Fruit fly (Drosophila melanogaster) whole organism, wandering third instar larva: ENCODE data around the gene Actn.

Experiments
- Abd-B ChIP-seq: fragments of >200 bp; optimal IDR thresholded peaks from 2 replicates; lab custom pipeline; 2017; ENCODE audit warnings: missing biosample characterization, missing genetic modification characterization
- CG32264 ChIP-seq: fragments of 200-800 bp; sonication (Bioruptor generic); optimal IDR thresholded peaks from 2 replicates; lab custom pipeline; 2016; ENCODE audit warnings: missing biosample characterization, missing genetic modification characterization
- CG9705 ChIP-seq: fragments of 200-800 bp; sonication (Bioruptor generic); optimal IDR thresholded peaks from 2 replicates; lab custom pipeline; 2018; ENCODE audit warnings: missing biosample characterization, mild to moderate bottlenecking, missing genetic modification characterization
- CrebA ChIP-seq: fragments of 200-800 bp; sonication (Bioruptor generic); optimal IDR thresholded peaks from 2 replicates; lab custom pipeline; 2016; ENCODE audit warnings: missing biosample characterization, mild to moderate bottlenecking, missing genetic modification characterization, borderline replicate concordance
- Dfd ChIP-seq: fragments of >200 bp; optimal IDR thresholded peaks from 2 replicates; lab custom pipeline; 2017; ENCODE audit warnings: missing biosample characterization, missing genetic modification characterization
- Dif ChIP-seq: fragments of 200-275, 200-300 bp; sonication (Bioruptor generic); optimal IDR thresholded peaks from 2 replicates; lab custom pipeline; 2018; ENCODE audit warnings: missing biosample characterization, missing genetic modification characterization; ENCODE audit not compliant: partially characterized antibody
- GATAd ChIP-seq: sonication (Bioruptor generic); optimal IDR thresholded peaks from 2 replicates; lab custom pipeline; 2016; ENCODE audit warnings: missing biosample characterization, missing genetic modification characterization
- HLH106 ChIP-seq: fragments of 200-800 bp; optimal IDR thresholded peaks from 3 replicates; lab custom pipeline; 2019; ENCODE audit warnings: missing biosample characterization, mild to moderate bottlenecking, missing genetic modification characterization, moderate library complexity
- Hnf4 ChIP-seq: fragments of 200-800 bp; sonication (Bioruptor generic); optimal IDR thresholded peaks from 2 replicates; lab custom pipeline; 2016; ENCODE audit warnings: missing biosample characterization, mild to moderate bottlenecking, missing genetic modification characterization
- Hr78 ChIP-seq: fragments of >200 bp; optimal IDR thresholded peaks from 2 replicates; lab custom pipeline; 2017; ENCODE audit warnings: missing biosample characterization, missing genetic modification characterization
- Hr83 ChIP-seq: fragments of 200-300 bp; sonication (Bioruptor generic); optimal IDR thresholded peaks from 2 replicates; lab custom pipeline; 2016; ENCODE audit warnings: missing biosample characterization, mild to moderate bottlenecking, missing genetic modification characterization, moderate library complexity; ENCODE audit not compliant: poor library complexity, severe bottlenecking
- Jra ChIP-seq: sonication (Bioruptor generic); optimal IDR thresholded peaks from 2 replicates; lab custom pipeline; 2016; ENCODE audit warnings: missing biosample characterization, missing genetic modification characterization
- Mio ChIP-seq: sonication (Bioruptor generic); optimal IDR thresholded peaks from 2 replicates; lab custom pipeline; 2016; ENCODE audit warnings: missing biosample characterization, missing genetic modification characterization
- Myc ChIP-seq: fragments of >200 bp; optimal IDR thresholded peaks from 2 replicates; lab custom pipeline; 2017
- N ChIP-seq: fragments of >200 bp; optimal IDR thresholded peaks from 2 replicates; lab custom pipeline; 2018; ENCODE audit warnings: missing biosample characterization, missing external identifiers, missing genetic modification characterization
- OdsH ChIP-seq: fragments of 200-800 bp; sonication (Bioruptor generic); optimal IDR thresholded peaks from 2 replicates; lab custom pipeline; 2016; ENCODE audit warnings: missing biosample characterization, mild to moderate bottlenecking, missing genetic modification characterization
- Rel ChIP-seq, 2 experiments: fragments of 200-800 bp; sonication (Bioruptor generic) in 1 of 2; optimal IDR thresholded peaks; 2 replicates in 1 of 2; 3 replicates in 1 of 2; lab custom pipeline; 2016 to 2019; ENCODE audit warnings: mild to moderate bottlenecking in 2 of 2, missing biosample characterization in 2 of 2, missing genetic modification characterization in 2 of 2, moderate library complexity in 1 of 2
- Sp1 ChIP-seq: fragments of 200-800 bp; sonication (Bioruptor generic); optimal IDR thresholded peaks from 3 replicates; lab custom pipeline; 2019; ENCODE audit warnings: missing biosample characterization, mild to moderate bottlenecking, missing genetic modification characterization, moderate library complexity
- Vsx2 ChIP-seq: fragments of 200-300, 225-300 bp; sonication (Bioruptor generic); optimal IDR thresholded peaks from 2 replicates; lab custom pipeline; 2018; ENCODE audit warnings: missing biosample characterization, missing genetic modification characterization; ENCODE audit not compliant: partially characterized antibody
- br ChIP-seq: fragments of 200-800 bp; sonication (Bioruptor generic); optimal IDR thresholded peaks from 2 replicates; lab custom pipeline; 2016; ENCODE audit warnings: missing biosample characterization, missing genetic modification characterization
- brk ChIP-seq: fragments of 200-800 bp; sonication (Bioruptor generic); optimal IDR thresholded peaks from 2 replicates; lab custom pipeline; 2016; ENCODE audit warnings: missing biosample characterization, mild to moderate bottlenecking, missing genetic modification characterization
- dl ChIP-seq, 2 experiments: fragments of 175-275, 200-275 bp in 1 of 2; fragments of 200-275 bp in 1 of 2; sonication (Bioruptor generic); optimal IDR thresholded peaks; lab custom pipeline; 2018; ENCODE audit warnings: mild to moderate bottlenecking in 2 of 2, missing biosample characterization in 2 of 2, missing genetic modification characterization in 2 of 2, moderate library complexity in 2 of 2; ENCODE audit not compliant: partially characterized antibody in 2 of 2, insufficient read depth in 1 of 2
- dmrt93B ChIP-seq: fragments of 200-800 bp; sonication (Bioruptor generic); optimal IDR thresholded peaks from 2 replicates; lab custom pipeline; 2018; ENCODE audit warnings: missing biosample characterization, mild to moderate bottlenecking, missing genetic modification characterization
- dsf ChIP-seq: sonication (Bioruptor generic); optimal IDR thresholded peaks from 2 replicates; lab custom pipeline; 2016; ENCODE audit warnings: missing biosample characterization, missing genetic modification characterization, borderline replicate concordance
- ey ChIP-seq: fragments of 200-800 bp; sonication (Bioruptor generic); optimal IDR thresholded peaks from 2 replicates; lab custom pipeline; 2016; ENCODE audit warnings: missing biosample characterization, missing genetic modification characterization
- foxo ChIP-seq, 2 experiments: fragments of 200-800 bp; sonication (Bioruptor generic); optimal IDR thresholded peaks; 2 replicates in 1 of 2; 3 replicates in 1 of 2; lab custom pipeline; 2016 to 2017; ENCODE audit warnings: missing biosample characterization in 2 of 2, missing genetic modification characterization in 2 of 2
- fru ChIP-seq: fragments of 200-800 bp; sonication (Bioruptor generic); optimal IDR thresholded peaks from 3 replicates; lab custom pipeline; 2016; ENCODE audit warnings: missing biosample characterization, mild to moderate bottlenecking, missing genetic modification characterization
- h ChIP-seq: fragments of 200-800 bp; sonication (Bioruptor generic); optimal IDR thresholded peaks from 3 replicates; lab custom pipeline; 2016; ENCODE audit warnings: missing biosample characterization, mild to moderate bottlenecking, missing genetic modification characterization
- jim ChIP-seq: fragments of 175-275, 200-325 bp; sonication (Bioruptor generic); optimal IDR thresholded peaks from 2 replicates; lab custom pipeline; 2016; ENCODE audit warnings: missing biosample characterization, mild to moderate bottlenecking, missing genetic modification characterization
- lola ChIP-seq: fragments of >200 bp; optimal IDR thresholded peaks from 2 replicates; lab custom pipeline; 2017; ENCODE audit warnings: missing biosample characterization, missing genetic modification characterization
- pan ChIP-seq: fragments of >200 bp; optimal IDR thresholded peaks from 2 replicates; lab custom pipeline; 2017
- psq ChIP-seq: fragments of 200-800 bp; sonication (Bioruptor generic); optimal IDR thresholded peaks from 3 replicates; lab custom pipeline; 2017; ENCODE audit warnings: missing biosample characterization, mild to moderate bottlenecking, missing genetic modification characterization, moderate library complexity
- rgr ChIP-seq: fragments of 200-800 bp; sonication (Bioruptor generic); optimal IDR thresholded peaks from 3 replicates; lab custom pipeline; 2016; ENCODE audit warnings: missing biosample characterization, mild to moderate bottlenecking, missing genetic modification characterization
- sage ChIP-seq: fragments of 200-800 bp; sonication (Bioruptor generic); optimal IDR thresholded peaks from 2 replicates; lab custom pipeline; 2016; ENCODE audit warnings: missing biosample characterization, mild to moderate bottlenecking, missing genetic modification characterization
- sv ChIP-seq: fragments of 200-800 bp; sonication (Bioruptor generic); optimal IDR thresholded peaks from 3 replicates; lab custom pipeline; 2016; ENCODE audit warnings: missing biosample characterization, missing genetic modification characterization
- tai ChIP-seq: sonication (Bioruptor generic); optimal IDR thresholded peaks from 2 replicates; lab custom pipeline; 2016; ENCODE audit warnings: missing biosample characterization, missing genetic modification characterization
- usp ChIP-seq: fragments of >200 bp; optimal IDR thresholded peaks from 2 replicates; lab custom pipeline; 2017; ENCODE audit warnings: missing biosample characterization, missing genetic modification characterization
- woc ChIP-seq: sonication (Bioruptor generic); optimal IDR thresholded peaks from 2 replicates; lab custom pipeline; 2016; ENCODE audit warnings: missing biosample characterization, mild to moderate bottlenecking, missing genetic modification characterization

Gene Actn

DNA sequence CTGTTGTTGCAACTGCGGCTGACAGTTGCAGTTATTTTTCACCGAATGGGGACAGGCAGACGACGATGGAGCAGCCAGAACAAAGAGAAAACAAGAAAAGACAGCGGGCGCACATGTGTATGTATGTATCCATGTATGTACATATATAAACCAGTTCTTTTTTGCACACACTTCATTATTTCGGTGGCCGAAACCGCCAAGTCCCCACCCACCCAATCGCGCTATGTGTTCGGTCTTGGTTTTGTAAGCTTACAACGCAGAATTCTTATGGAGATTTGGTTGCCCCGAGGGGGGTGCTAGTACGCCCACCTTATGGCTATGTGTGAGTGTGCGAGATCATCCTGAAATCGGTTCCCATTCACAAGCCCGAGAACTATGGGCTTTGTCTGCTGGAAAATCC lies 10.8 kb downstream of the Actn start:
- TF ChIP-seq ey (GFP tag; lab: Kevin White, UChicago) = no peak
- no peak for TF ChIP-seq CG9705
- no peak for TF ChIP-seq br (GFP tag; lab: Kevin White, UChicago)
- TF ChIP-seq sage = no peak
- TF ChIP-seq Rel (GFP tag; optimal IDR thresholded peaks at IDR 0.05; lab: Kevin White, UChicago) = no peak
- TF ChIP-seq Rel (tag; optimal IDR thresholded peaks at IDR 0.05; lab: Kevin White, UChicago) = no peak
- no peak for TF ChIP-seq jim (GFP tag; lab: Kevin White, UChicago)
- no peak for TF ChIP-seq sv
- no peak for TF ChIP-seq Hnf4

DNA sequence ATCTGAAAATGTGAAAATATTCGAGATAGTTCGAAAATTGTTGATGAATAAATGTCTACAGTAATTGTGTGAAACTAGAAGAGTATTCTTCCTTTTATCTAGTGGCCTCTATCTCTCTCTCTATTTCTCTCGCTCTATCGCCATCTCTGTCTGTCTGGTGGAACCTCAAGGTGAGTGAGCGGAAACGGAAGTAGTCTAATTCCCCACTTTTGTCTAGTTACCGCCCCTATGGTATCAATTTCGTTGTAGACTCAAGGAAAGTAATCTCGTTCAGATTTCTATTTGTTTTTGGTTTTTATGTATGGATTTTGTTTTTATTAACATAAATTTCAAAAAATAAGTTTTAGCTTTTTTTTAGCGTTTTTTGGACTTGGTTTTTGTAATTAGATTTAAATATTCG lies 17.3 kb downstream of the Actn start:
- TF ChIP-seq sv (no peak), usp (GFP tag; lab: Kevin White, UChicago) (no peak), br (GFP tag; lab: Kevin White, UChicago) (no peak)

DNA sequence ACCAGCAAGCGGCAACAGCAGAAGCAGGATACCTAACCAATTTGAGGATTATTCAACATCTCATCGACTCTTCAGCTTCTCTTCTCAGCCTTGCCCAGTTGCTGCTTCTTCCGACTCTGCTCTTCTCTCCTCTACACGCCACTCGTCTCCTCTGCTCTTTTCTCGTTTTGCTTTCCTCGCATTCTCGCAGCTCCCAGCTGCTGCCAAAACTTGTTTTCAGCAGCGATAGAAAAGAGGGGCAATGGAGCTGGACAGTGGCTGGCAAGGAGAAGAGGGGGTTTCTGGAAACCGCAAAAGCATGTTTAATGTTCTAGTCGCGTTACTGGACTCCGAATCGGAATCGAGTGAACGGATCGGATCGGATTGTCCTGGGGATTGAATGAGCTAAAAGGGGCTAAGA lies 28.7 kb downstream of the Actn start:
- TF ChIP-seq psq (GFP tag; lab: Kevin White, UChicago) (peak; percentile 2), Dif (GFP tag; lab: Kevin White, UChicago) (peak; percentile 68), sv (no peak), Jra (no peak), N (no peak)

DNA sequence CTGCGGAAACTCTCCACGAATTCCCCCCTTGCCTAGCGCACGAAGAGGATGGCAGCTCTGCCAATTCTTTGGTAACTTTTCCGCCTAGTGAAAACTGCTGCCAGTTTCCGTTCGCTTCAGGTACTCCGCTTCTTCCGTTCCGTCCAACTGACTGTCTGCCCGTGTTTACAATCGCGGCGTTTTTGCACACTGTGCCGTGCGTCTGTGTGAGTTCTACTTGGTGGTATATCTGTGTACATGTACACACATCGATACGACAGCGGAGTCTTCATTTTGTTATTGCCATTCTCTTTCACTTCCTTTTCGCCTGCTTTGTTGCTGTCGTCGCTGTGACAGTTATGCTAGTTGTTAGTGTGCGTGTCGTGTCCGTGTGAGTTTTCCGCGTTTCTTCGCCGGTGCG lies 29.3 kb downstream of the Actn start:
- TF ChIP-seq Myc (lab: Kevin White, UChicago) (no peak), pan (lab: Kevin White, UChicago) (no peak), foxo (GFP tag; optimal IDR thresholded peaks at IDR 0.05; lab: Kevin White, UChicago) (peak in 1 of 2 experiments; percentile 72), Rel (GFP tag; optimal IDR thresholded peaks at IDR 0.05; lab: Kevin White, UChicago) (no peak), Rel (tag; optimal IDR thresholded peaks at IDR 0.05; lab: Kevin White, UChicago) (peak; percentile 13), Mio (GFP tag; lab: Kevin White, UChicago) (no peak), br (GFP tag; lab: Kevin White, UChicago) (peak; percentile 78), tai (GFP tag; lab: Kevin White, UChicago) (no peak), Hr78 (GFP tag; lab: Kevin White, UChicago) (no peak), dsf (GFP tag; lab: Kevin White, UChicago) (no peak), GATAd (no peak), sv (no peak), woc (GFP tag; lab: Kevin White, UChicago) (no peak), Dfd (GFP tag; lab: Kevin White, UChicago) (no peak), jim (GFP tag; lab: Kevin White, UChicago) (no peak), CG9705 (peak; percentile 77), Abd-B (peak; percentile 24), lola (no peak), N (peak; percentile 68), h (GFP tag; lab: Kevin White, UChicago) (peak; percentile 77), Sp1 (GFP tag; lab: Kevin White, UChicago) (peak; percentile 80), dl (GFP tag; optimal IDR thresholded peaks at IDR 0.05; lab: Kevin White, UChicago; ENCODE audit: insufficient read depth in 1 of 2, partially characterized antibody in 2 of 2) (peak in 1 of 2 experiments; percentile 47), ey (GFP tag; lab: Kevin White, UChicago) (peak; percentile 51), rgr (GFP tag; lab: Kevin White, UChicago) (peak; percentile 73), CrebA (GFP tag; lab: Kevin White, UChicago) (no peak), Dif (GFP tag; lab: Kevin White, UChicago) (no peak), dmrt93B (GFP tag; lab: Kevin White, UChicago) (peak; percentile 67), Jra (no peak), fru (peak; percentile 72), Hr83 (GFP tag; lab: Kevin White, UChicago) (peak; percentile 85), usp (GFP tag; lab: Kevin White, UChicago) (no peak), HLH106 (tag; lab: Kevin White, UChicago) (peak; percentile 67), Hnf4 (no peak), CG32264 (GFP tag; lab: Kevin White, UChicago) (no peak), OdsH (GFP tag; lab: Kevin White, UChicago) (peak; percentile 71), brk (GFP tag; lab: Kevin White, UChicago) (no peak), Vsx2 (GFP tag; lab: Kevin White, UChicago) (no peak), psq (GFP tag; lab: Kevin White, UChicago) (peak; percentile 97), sage (no peak)
- TF ChIP-seq, all 38 proteins: peak for 17
